Fruit fly (Drosophila melanogaster): ENCODE measurements around the gene emc.

Gene emc

dm6 chr3L:802700-803273 is 53.6 kb downstream of the emc start (continued):
- peak; percentile 86 for TF ChIP-seq CG12391 (tag; optimal IDR thresholded peaks at IDR 0.05)
- peak; percentile 77 for TF ChIP-seq CG13775 (GFP tag; optimal IDR thresholded peaks at IDR 0.05)
- peak; percentile 33; the same call in 1 of the 2 replicates for TF ChIP-seq Dip2 (GFP tag; IDR thresholded peaks at IDR 0.05)
- TF ChIP-seq NC2α (GFP tag; optimal IDR thresholded peaks at IDR 0.05), result peak; percentile 54
- TF ChIP-seq vfl (GFP tag; optimal IDR thresholded peaks at IDR 0.05), result peak; percentile 81
- peak; percentile 91 for TF ChIP-seq CG11247 (GFP tag; IDR thresholded peaks at IDR 0.05)
- peak; percentile 84 for TF ChIP-seq nmo (GFP tag; optimal IDR thresholded peaks at IDR 0.05)
- no peak for TF ChIP-seq zf30C (GFP tag; optimal IDR thresholded peaks at IDR 0.05)
- peak; percentile 80 for TF ChIP-seq CG34376 (GFP tag; optimal IDR thresholded peaks at IDR 0.05)
- peak; percentile 82 for TF ChIP-seq btn (GFP tag; optimal IDR thresholded peaks at IDR 0.05)
- peak; percentile 92 for TF ChIP-seq CG11695 (GFP tag; IDR thresholded peaks at IDR 0.05)
- peak; percentile 96 for TF ChIP-seq CG1603 (tag; optimal IDR thresholded peaks at IDR 0.05)
- TF ChIP-seq ken (GFP tag; IDR thresholded peaks at IDR 0.05), result peak; percentile 92
- TF ChIP-seq MBD-R2 (GFP tag; IDR thresholded peaks at IDR 0.05), result peak; percentile 75
- TF ChIP-seq CG13296 (GFP tag; optimal IDR thresholded peaks at IDR 0.05), result peak; percentile 81
- TF ChIP-seq CG6854 (GFP tag; optimal IDR thresholded peaks at IDR 0.05), result peak; percentile 78
- TF ChIP-seq CG32532 (GFP tag; IDR thresholded peaks at IDR 0.05), result peak; percentile 92
- TF ChIP-seq HHEX (GFP tag; optimal IDR thresholded peaks at IDR 0.05), result peak; percentile 85
- peak; percentile 50 for TF ChIP-seq Ets97D (GFP tag; optimal IDR thresholded peaks at IDR 0.05)
- TF ChIP-seq tio (GFP tag; optimal IDR thresholded peaks at IDR 0.05), result peak; percentile 75
- peak; percentile 87 for TF ChIP-seq CG15269 (tag; optimal IDR thresholded peaks at IDR 0.05)
- peak; percentile 80 for TF ChIP-seq CG18619 (GFP tag; optimal IDR thresholded peaks at IDR 0.05)
- peak; percentile 87 for TF ChIP-seq CG11504 (tag; optimal IDR thresholded peaks at IDR 0.05)
- no peak for TF ChIP-seq hbn (GFP tag; IDR thresholded peaks at IDR 0.05; ENCODE audit: partially characterized antibody)
- peak; percentile 69 for TF ChIP-seq ro (GFP tag; IDR thresholded peaks at IDR 0.05)
- peak; percentile 78 for TF ChIP-seq CG9215 (GFP tag; IDR thresholded peaks at IDR 0.05)
- TF ChIP-seq H15 (GFP tag; IDR thresholded peaks at IDR 0.05), result peak; percentile 90
- TF ChIP-seq CG2129 (GFP tag; IDR thresholded peaks at IDR 0.05; ENCODE audit: partially characterized antibody), result no peak
- TF ChIP-seq CG16779 (GFP tag; IDR thresholded peaks at IDR 0.05), result peak; percentile 88
- TF ChIP-seq ato (GFP tag; IDR thresholded peaks at IDR 0.05; ENCODE audit: partially characterized antibody), result no peak
- TF ChIP-seq MESR4 (GFP tag; optimal IDR thresholded peaks at IDR 0.05), result peak; percentile 27
- peak; percentile 82 for TF ChIP-seq CG6175 (GFP tag; IDR thresholded peaks at IDR 0.05)
- peak; percentile 81 for TF ChIP-seq CG1602 (GFP tag; optimal IDR thresholded peaks at IDR 0.05)
- TF ChIP-seq Bteb2 (GFP tag; optimal IDR thresholded peaks at IDR 0.05), result peak; percentile 67
- TF ChIP-seq CG8089 (GFP tag; optimal IDR thresholded peaks at IDR 0.05), result peak; percentile 82
- peak; percentile 93 for TF ChIP-seq gro (GFP tag; optimal IDR thresholded peaks at IDR 0.05)
- TF ChIP-seq CG17186 (GFP tag; optimal IDR thresholded peaks at IDR 0.05), result peak; percentile 59
- TF ChIP-seq Pdp1 (GFP tag; optimal IDR thresholded peaks at IDR 0.05), result peak; percentile 82 to 89
- no peak for TF ChIP-seq CG7745 (tag; optimal IDR thresholded peaks at IDR 0.05)
- TF ChIP-seq CG10654 (GFP tag; optimal IDR thresholded peaks at IDR 0.05), result peak; percentile 80
- peak; percentile 88 for TF ChIP-seq CG30431 (GFP tag; optimal IDR thresholded peaks at IDR 0.05)
- peak; percentile 77 for TF ChIP-seq CG15514 (GFP tag; optimal IDR thresholded peaks at IDR 0.05)
- TF ChIP-seq CG1647 (GFP tag; optimal IDR thresholded peaks at IDR 0.05), result peak; percentile 89
- no peak for TF ChIP-seq unc-4 (GFP tag; IDR thresholded peaks at IDR 0.05; ENCODE audit: partially characterized antibody)
- TF ChIP-seq zfh1 (GFP tag; IDR thresholded peaks at IDR 0.05), result peak; percentile 96
- peak; percentile 59 for TF ChIP-seq CG4617 (GFP tag; optimal IDR thresholded peaks at IDR 0.05; ENCODE audit: borderline replicate concordance)
- peak; percentile 73 for TF ChIP-seq D19A (tag; optimal IDR thresholded peaks at IDR 0.05)
- TF ChIP-seq CG10321 (GFP tag; IDR thresholded peaks at IDR 0.05), result peak; percentile 74; the same call in 1 of the 2 replicates
- peak; percentile 88 for TF ChIP-seq tin (GFP tag; optimal IDR thresholded peaks at IDR 0.05)
